Worm (Caenorhabditis elegans) whole organism, L1 larva: Measurements from ENCODE around the gene C01G12.3.

Experiments used
- nhr-28 ChIP-seq: fragments of 150-350 bp; optimal IDR thresholded peaks from 2 replicates; lab custom pipeline; 2014; ENCODE audit warnings: missing biosample characterization, missing genetic modification characterization
- nhr-77 ChIP-seq: fragments of 150-350 bp; optimal IDR thresholded peaks from 2 replicates; lab custom pipeline; 2014; ENCODE audit warnings: missing biosample characterization, missing genetic modification characterization

DNA sequence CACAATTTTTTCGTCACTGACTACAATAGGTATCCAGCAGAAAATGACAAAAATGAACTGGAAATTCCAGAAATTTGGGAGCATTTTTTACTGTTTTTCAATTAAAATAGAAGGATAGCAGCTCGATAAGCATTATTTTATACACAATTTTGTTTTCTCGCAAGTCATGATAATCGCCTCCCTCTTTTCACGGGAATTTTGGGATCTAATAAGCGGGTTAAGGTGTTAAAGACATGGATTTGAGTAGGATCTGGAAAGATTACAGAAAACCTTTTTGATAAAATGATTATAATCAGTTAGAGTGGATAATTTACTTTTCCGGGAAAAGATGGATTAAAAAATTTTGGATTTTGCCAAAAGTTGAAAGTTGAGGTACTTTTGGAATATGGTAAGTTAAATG lies 33.4 kb downstream of the C01G12.3 start, which contains the start of gene gcy-29:
- TF ChIP-seq nhr-77 (no peak), nhr-28 (no peak)
